Fruit fly (Drosophila melanogaster) whole organism, embryonic: ENCODE data around the gene Rtca.

ENCODE experiments used
- Adf1 ChIP-seq: fragments of 200-800 bp; sonication (Bioruptor generic); IDR thresholded peaks from 2 replicates; pipeline ENCODE4 v1.3.6; 2022; ENCODE audit warnings: missing biosample characterization, missing genetic modification characterization
- Atf3 ChIP-seq: fragments of 200-800 bp; sonication (Bioruptor generic); optimal IDR thresholded peaks from 3 replicates; lab custom pipeline; 2016; ENCODE audit warnings: missing biosample characterization, missing genetic modification characterization
- BEAF-32 ChIP-seq: fragments of 200-800 bp; sonication (Bioruptor generic); optimal IDR thresholded peaks from 3 replicates; lab custom pipeline; 2017; ENCODE audit warnings: missing biosample characterization, missing genetic modification characterization, mild to moderate bottlenecking, moderate library complexity, missing genetic modification reagents
- CG10366 ChIP-seq: fragments of 200-800 bp; sonication (Bioruptor generic); IDR thresholded peaks from 2 replicates; pipeline ENCODE4 v1.3.6; 2022; ENCODE audit warnings: missing biosample characterization, missing genetic modification characterization
- CG11695 ChIP-seq: fragments of 200-800 bp; sonication (Bioruptor generic); IDR thresholded peaks from 3 replicates; pipeline ENCODE4 v1.3.6; 2022; ENCODE audit warnings: missing biosample characterization, missing genetic modification characterization
- CG12071 ChIP-seq: fragments of 200-800 bp; sonication (Bioruptor generic); optimal IDR thresholded peaks from 3 replicates; lab custom pipeline; 2018; ENCODE audit warnings: missing biosample characterization, mild to moderate bottlenecking, missing genetic modification characterization
- CG14050 ChIP-seq: fragments of 200-800 bp; sonication (Bioruptor generic); IDR thresholded peaks from 3 replicates; pipeline ENCODE4 v1.3.6; 2022; ENCODE audit warnings: missing biosample characterization, missing genetic modification characterization
- CG14441 ChIP-seq: fragments of 200-800 bp; sonication (Bioruptor generic); IDR thresholded peaks from 2 replicates; pipeline ENCODE4 v1.3.6; 2022; ENCODE audit warnings: missing biosample characterization, missing genetic modification characterization
- CG15073 ChIP-seq: fragments of 200-800 bp; sonication (Bioruptor generic); optimal IDR thresholded peaks from 2 replicates; lab custom pipeline; 2016; ENCODE audit warnings: missing biosample characterization, missing genetic modification characterization
- CG15601 ChIP-seq: fragments of 200-800 bp; sonication (Bioruptor generic); optimal IDR thresholded peaks from 3 replicates; lab custom pipeline; 2019; ENCODE audit warnings: missing biosample characterization, mild to moderate bottlenecking, missing genetic modification characterization, moderate library complexity
- CG1603 ChIP-seq: fragments of 200-800 bp; sonication (Bioruptor generic); optimal IDR thresholded peaks from 2 replicates; lab custom pipeline; 2019; ENCODE audit warnings: missing biosample characterization, mild to moderate bottlenecking, missing genetic modification characterization, moderate library complexity
- CG17612 ChIP-seq: fragments of 200-800 bp; sonication (Bioruptor generic); IDR thresholded peaks from 2 replicates; pipeline ENCODE4 v1.3.6; 2022; ENCODE audit warnings: missing biosample characterization, missing genetic modification characterization
- CG2120 ChIP-seq: fragments of 200-800 bp; sonication (Bioruptor generic); optimal IDR thresholded peaks from 3 replicates; lab custom pipeline; 2016; ENCODE audit warnings: missing biosample characterization, missing genetic modification characterization
- CG2875 ChIP-seq: fragments of 200-800 bp; sonication (Bioruptor generic); optimal IDR thresholded peaks from 2 replicates; lab custom pipeline; 2017; ENCODE audit warnings: missing biosample characterization, mild to moderate bottlenecking, missing genetic modification characterization, missing genetic modification reagents
- CG3163 ChIP-seq: fragments of 200-800 bp; sonication (Bioruptor generic); optimal IDR thresholded peaks from 3 replicates; lab custom pipeline; 2016; ENCODE audit warnings: missing biosample characterization, missing genetic modification characterization
- CG32532 ChIP-seq: fragments of 200-800 bp; sonication (Bioruptor generic); IDR thresholded peaks from 2 replicates; pipeline ENCODE4 v1.3.6; 2022; ENCODE audit warnings: missing biosample characterization, missing genetic modification characterization
- CG33557 ChIP-seq: fragments of 200-800 bp; sonication (Bioruptor generic); optimal IDR thresholded peaks from 2 replicates; lab custom pipeline; 2019; ENCODE audit warnings: missing biosample characterization, mild to moderate bottlenecking, missing genetic modification characterization, moderate library complexity
- CG3995 ChIP-seq: fragments of 200-800 bp; sonication (Bioruptor generic); optimal IDR thresholded peaks from 3 replicates; lab custom pipeline; 2016; ENCODE audit warnings: missing biosample characterization, missing genetic modification characterization
- CG4328 ChIP-seq: fragments of 200-800 bp; sonication (Bioruptor generic); optimal IDR thresholded peaks from 3 replicates; lab custom pipeline; 2017; ENCODE audit warnings: missing biosample characterization, missing genetic modification reagents, missing genetic modification characterization
- CG5180 ChIP-seq: fragments of 200-800 bp; sonication (Bioruptor generic); optimal IDR thresholded peaks from 3 replicates; lab custom pipeline; 2017; ENCODE audit warnings: missing biosample characterization, missing genetic modification characterization, mild to moderate bottlenecking, moderate library complexity, missing genetic modification reagents
- CG7987 ChIP-seq: fragments of 200-800 bp; sonication (Bioruptor generic); optimal IDR thresholded peaks from 2 replicates; lab custom pipeline; 2018; ENCODE audit warnings: missing biosample characterization, mild to moderate bottlenecking, missing genetic modification characterization, moderate library complexity
- Camta ChIP-seq: fragments of 200-800 bp; sonication (Bioruptor generic); optimal IDR thresholded peaks from 2 replicates; lab custom pipeline; 2016; ENCODE audit warnings: missing biosample characterization, missing genetic modification characterization
- Dref ChIP-seq: fragments of 200-800 bp; sonication (Bioruptor generic); IDR thresholded peaks from 2 replicates; pipeline ENCODE4 v1.3.6; 2022; ENCODE audit warnings: missing biosample characterization, missing genetic modification characterization
- HLH4C ChIP-seq: fragments of 200-800 bp; sonication (Bioruptor generic); IDR thresholded peaks from 3 replicates; pipeline ENCODE4 v1.3.6; 2022; ENCODE audit warnings: missing biosample characterization, missing genetic modification characterization; ENCODE audit not compliant: partially characterized antibody
- Med ChIP-seq: fragments of 200-800 bp; sonication (Bioruptor generic); peaks from one replicate; lab custom pipeline; 2016; ENCODE audit warnings: missing biosample characterization, missing genetic modification characterization, mild to moderate bottlenecking, inconsistent platforms, moderate library complexity
- NFAT ChIP-seq: fragments of 200-800 bp; sonication (Bioruptor generic); IDR thresholded peaks from 2 replicates; pipeline ENCODE4 v1.3.6; 2022; ENCODE audit warnings: missing biosample characterization, missing genetic modification characterization
- Opbp ChIP-seq: fragments of 200-800 bp; sonication (Bioruptor generic); IDR thresholded peaks from 3 replicates; pipeline ENCODE4 v1.3.6; 2022; ENCODE audit warnings: missing biosample characterization, missing genetic modification characterization; ENCODE audit not compliant: partially characterized antibody
- Pdp1 ChIP-seq, 2 experiments: fragments of 200-800 bp; sonication (Bioruptor generic); optimal IDR thresholded peaks; 3 replicates each; lab custom pipeline; 2016; ENCODE audit warnings: missing biosample characterization in 2 of 2, missing genetic modification characterization in 2 of 2, mild to moderate bottlenecking in 1 of 2, moderate library complexity in 1 of 2
- Scr ChIP-seq: fragments of 200-800 bp; sonication (Bioruptor generic); IDR thresholded peaks from 2 replicates; pipeline ENCODE4 v1.3.6; 2022; ENCODE audit warnings: missing biosample characterization, missing genetic modification characterization; ENCODE audit not compliant: partially characterized antibody
- Sox102F ChIP-seq: fragments of 200-800 bp; sonication (Bioruptor generic); optimal IDR thresholded peaks from 2 replicates; lab custom pipeline; 2018; ENCODE audit warnings: missing biosample characterization, mild to moderate bottlenecking, missing genetic modification characterization, moderate library complexity
- TFAM ChIP-seq: fragments of 200-800 bp; sonication (Bioruptor generic); optimal IDR thresholded peaks from 2 replicates; lab custom pipeline; 2017; ENCODE audit warnings: missing biosample characterization, missing genetic modification characterization, inconsistent platforms
- Usf ChIP-seq: fragments of 200-800 bp; sonication (Bioruptor generic); optimal IDR thresholded peaks from 2 replicates; lab custom pipeline; 2017; ENCODE audit warnings: missing genotype, missing biosample characterization, missing genetic modification characterization
- bowl ChIP-seq: fragments of 200-800 bp; sonication (Bioruptor generic); IDR thresholded peaks from 2 replicates; pipeline ENCODE4 v1.3.6; 2022; ENCODE audit warnings: missing biosample characterization, missing genetic modification characterization
- bsh ChIP-seq, 2 experiments: fragments of 200-800 bp; sonication (Bioruptor generic); optimal IDR thresholded peaks; 2 replicates each; lab custom pipeline; 2017 to 2018; ENCODE audit warnings: mild to moderate bottlenecking in 2 of 2, missing biosample characterization in 2 of 2, missing genetic modification characterization in 2 of 2, moderate library complexity in 1 of 2
- chm ChIP-seq: fragments of 200-800 bp; sonication (Bioruptor generic); IDR thresholded peaks from 2 replicates; pipeline ENCODE4 v1.3.6; 2022; ENCODE audit warnings: missing biosample characterization, missing genetic modification characterization
- chn ChIP-seq: fragments of 200-800 bp; sonication (Bioruptor generic); optimal IDR thresholded peaks from 2 replicates; lab custom pipeline; 2016; ENCODE audit warnings: missing biosample characterization, missing genetic modification characterization
- dm ChIP-seq: fragments of 200-800 bp; sonication (Bioruptor generic); optimal IDR thresholded peaks from 3 replicates; lab custom pipeline; 2016; ENCODE audit warnings: missing biosample characterization, missing genetic modification characterization
- eyg ChIP-seq: fragments of 200-800 bp; sonication (Bioruptor generic); optimal IDR thresholded peaks from 3 replicates; lab custom pipeline; 2016; ENCODE audit warnings: missing biosample characterization, missing genetic modification characterization
- fd3F ChIP-seq: fragments of 200-800 bp; sonication (Bioruptor generic); optimal IDR thresholded peaks from 2 replicates; lab custom pipeline; 2018; ENCODE audit warnings: missing biosample characterization, mild to moderate bottlenecking, missing genetic modification characterization, moderate library complexity
- gem ChIP-seq: fragments of 200-800 bp; sonication (Bioruptor generic); optimal IDR thresholded peaks from 2 replicates; lab custom pipeline; 2019; ENCODE audit warnings: missing biosample characterization, mild to moderate bottlenecking, missing genetic modification characterization, moderate library complexity
- hth ChIP-seq: fragments of >200 bp; optimal IDR thresholded peaks from 2 replicates; lab custom pipeline; 2017; ENCODE audit warnings: inconsistent platforms
- lab ChIP-seq: fragments of 200-800 bp; sonication (Bioruptor generic); optimal IDR thresholded peaks from 3 replicates; lab custom pipeline; 2017; ENCODE audit warnings: missing biosample characterization, missing genetic modification characterization, mild to moderate bottlenecking, moderate library complexity, missing genetic modification reagents
- lola ChIP-seq, 3 experiments: fragments of >200 bp in 2 of 3; fragments of 200-800 bp in 1 of 3; sonication (Bioruptor generic) in 1 of 3; optimal IDR thresholded peaks; 2 replicates each; lab custom pipeline; 2017 to 2019; ENCODE audit warnings: missing biosample characterization in 3 of 3, missing genetic modification characterization in 3 of 3, mild to moderate bottlenecking in 1 of 3, moderate library complexity in 1 of 3
- mld ChIP-seq: fragments of 200-800 bp; sonication (Bioruptor generic); IDR thresholded peaks from 3 replicates; pipeline ENCODE4 v1.3.6; 2022; ENCODE audit warnings: missing biosample characterization, missing genetic modification characterization; ENCODE audit not compliant: partially characterized antibody
- pros ChIP-seq: fragments of 200-800 bp; sonication (Bioruptor generic); optimal IDR thresholded peaks from 3 replicates; lab custom pipeline; 2019; ENCODE audit warnings: missing biosample characterization, mild to moderate bottlenecking, missing genetic modification characterization, moderate library complexity
- repo ChIP-seq: fragments of 200-800 bp; sonication (Bioruptor generic); optimal IDR thresholded peaks from 2 replicates; lab custom pipeline; 2016; ENCODE audit warnings: missing biosample characterization, missing genetic modification characterization
- row ChIP-seq: fragments of 200-800 bp; sonication (Bioruptor generic); IDR thresholded peaks from 3 replicates; pipeline ENCODE4 v1.3.6; 2022; ENCODE audit warnings: missing biosample characterization, missing genetic modification characterization
- tna ChIP-seq: fragments of 200-800 bp; sonication (Bioruptor generic); IDR thresholded peaks from 2 replicates; pipeline ENCODE4 v1.3.6; 2022; ENCODE audit warnings: missing biosample characterization, missing genetic modification characterization; ENCODE audit not compliant: partially characterized antibody
- vvl ChIP-seq: fragments of 200-800 bp; sonication (Bioruptor generic); IDR thresholded peaks from 2 replicates; pipeline ENCODE4 v1.3.6; 2022; ENCODE audit warnings: missing biosample characterization, missing genetic modification characterization
- yki ChIP-seq: fragments of >200 bp; optimal IDR thresholded peaks from 3 replicates; lab custom pipeline; 2018
- zf30C ChIP-seq: fragments of 200-800 bp; sonication (Bioruptor generic); optimal IDR thresholded peaks from 3 replicates; lab custom pipeline; 2018; ENCODE audit warnings: missing biosample characterization, mild to moderate bottlenecking, missing genetic modification characterization

The Rtca gene

DNA sequence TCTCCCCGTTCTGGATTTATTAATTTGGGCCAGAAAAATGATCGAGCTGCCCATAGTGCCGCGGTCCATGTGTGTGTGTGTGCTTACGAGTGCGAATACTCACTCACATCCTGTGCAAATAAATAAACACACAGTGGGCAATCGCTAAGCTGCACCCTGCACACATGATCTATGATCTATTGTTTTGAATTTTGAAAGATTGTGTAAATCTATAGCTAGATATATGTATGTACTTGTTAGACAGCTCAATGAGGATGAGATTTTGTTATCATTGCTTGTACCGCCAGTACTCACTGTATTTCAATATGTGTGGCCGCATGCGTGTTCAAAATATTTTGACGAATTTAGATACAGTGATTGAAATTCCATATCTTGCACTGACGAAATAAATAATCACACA, 10.9 kb downstream of the Rtca start (continued):
- TF ChIP-seq chm: peak; percentile 10; the same call in 1 of the 2 replicates
- no peak for TF ChIP-seq zf30C (GFP tag; lab: Kevin White, UChicago)
- TF ChIP-seq Med (GFP tag; lab: Kevin White, UChicago): peak; percentile 95
- no peak for TF ChIP-seq CG15073 (GFP tag; lab: Kevin White, UChicago)
- TF ChIP-seq CG2120 (GFP tag; lab: Kevin White, UChicago): peak; percentile 86
- no peak for TF ChIP-seq repo (GFP tag; lab: Kevin White, UChicago)
- no peak for TF ChIP-seq Opbp (GFP tag; lab: Robert Waterston, UW)
- TF ChIP-seq CG17612 (GFP tag; lab: Robert Waterston, UW): no peak
- TF ChIP-seq fd3F (GFP tag; lab: Kevin White, UChicago): peak; percentile 55
- TF ChIP-seq hth (lab: Kevin White, UChicago): no peak
- TF ChIP-seq pros (GFP tag; lab: Kevin White, UChicago): no peak
- no peak for TF ChIP-seq BEAF-32 (GFP tag; lab: Kevin White, UChicago)
- TF ChIP-seq bowl (GFP tag; lab: Robert Waterston, UW): no peak
- no peak for TF ChIP-seq tna
- no peak for TF ChIP-seq Adf1 (GFP tag; lab: Robert Waterston, UW)
- peak; percentile 83 for TF ChIP-seq lab (GFP tag; lab: Kevin White, UChicago)
- TF ChIP-seq Camta (GFP tag; lab: Kevin White, UChicago): no peak
- no peak for TF ChIP-seq CG15601 (tag; lab: Kevin White, UChicago)
- peak; percentile 71 for TF ChIP-seq row (GFP tag; lab: Robert Waterston, UW)
- peak; percentile 12 to 36 for TF ChIP-seq Pdp1 (GFP tag; optimal IDR thresholded peaks at IDR 0.05; lab: Kevin White, UChicago)
- no peak for TF ChIP-seq CG5180 (GFP tag; lab: Kevin White, UChicago)
- TF ChIP-seq Sox102F (GFP tag; lab: Kevin White, UChicago): peak; percentile 25
- no peak for TF ChIP-seq CG33557 (GFP tag; lab: Kevin White, UChicago)
- no peak for TF ChIP-seq dm
- TF ChIP-seq CG10366 (GFP tag; lab: Robert Waterston, UW): peak; percentile 43
- no peak for TF ChIP-seq HLH4C (GFP tag; lab: Robert Waterston, UW)
- TF ChIP-seq vvl (GFP tag; lab: Robert Waterston, UW): peak; percentile 55
- TF ChIP-seq gem: peak; percentile 64
- no peak for TF ChIP-seq eyg (GFP tag; lab: Kevin White, UChicago)
- peak; percentile 28; the same call in 1 of the 3 replicates for TF ChIP-seq CG14050 (GFP tag; lab: Robert Waterston, UW)
- TF ChIP-seq Usf (GFP tag; lab: Kevin White, UChicago): peak; percentile 40
- no peak for TF ChIP-seq CG2875
- peak; percentile 50; the same call in 1 of the 2 replicates for TF ChIP-seq CG14441
- no peak for TF ChIP-seq TFAM (GFP tag; lab: Kevin White, UChicago)
- TF ChIP-seq Scr: no peak
- no peak for TF ChIP-seq lola (GFP tag; optimal IDR thresholded peaks at IDR 0.05; lab: Kevin White, UChicago)
- TF ChIP-seq chn (GFP tag; lab: Kevin White, UChicago): peak; percentile 39
- peak; percentile 30; the same call in 1 of the 2 replicates for TF ChIP-seq Dref
- peak; percentile 53 for TF ChIP-seq CG1603 (tag; lab: Kevin White, UChicago)
- TF ChIP-seq CG11695: no peak
- no peak for TF ChIP-seq CG4328 (GFP tag; lab: Kevin White, UChicago)
- TF ChIP-seq CG3163 (GFP tag; lab: Kevin White, UChicago): no peak
- no peak for TF ChIP-seq yki (lab: Kevin White, UChicago)
- TF ChIP-seq Atf3 (GFP tag; lab: Kevin White, UChicago): no peak
- TF ChIP-seq NFAT (GFP tag; lab: Robert Waterston, UW): peak; percentile 72; the same call in 1 of the 2 replicates
- TF ChIP-seq CG32532 (GFP tag; lab: Robert Waterston, UW): peak; percentile 86
- TF ChIP-seq CG7987: no peak
- TF ChIP-seq CG12071 (GFP tag; lab: Kevin White, UChicago): peak; percentile 53
- TF ChIP-seq bsh (GFP tag; optimal IDR thresholded peaks at IDR 0.05; lab: Kevin White, UChicago): peak in 1 of 2 experiments; percentile 61
- TF ChIP-seq CG3995: peak; percentile 38
- TF ChIP-seq mld: no peak
